Fruit fly (Drosophila melanogaster): ENCODE data around the gene pan.

pan gene

DNA sequence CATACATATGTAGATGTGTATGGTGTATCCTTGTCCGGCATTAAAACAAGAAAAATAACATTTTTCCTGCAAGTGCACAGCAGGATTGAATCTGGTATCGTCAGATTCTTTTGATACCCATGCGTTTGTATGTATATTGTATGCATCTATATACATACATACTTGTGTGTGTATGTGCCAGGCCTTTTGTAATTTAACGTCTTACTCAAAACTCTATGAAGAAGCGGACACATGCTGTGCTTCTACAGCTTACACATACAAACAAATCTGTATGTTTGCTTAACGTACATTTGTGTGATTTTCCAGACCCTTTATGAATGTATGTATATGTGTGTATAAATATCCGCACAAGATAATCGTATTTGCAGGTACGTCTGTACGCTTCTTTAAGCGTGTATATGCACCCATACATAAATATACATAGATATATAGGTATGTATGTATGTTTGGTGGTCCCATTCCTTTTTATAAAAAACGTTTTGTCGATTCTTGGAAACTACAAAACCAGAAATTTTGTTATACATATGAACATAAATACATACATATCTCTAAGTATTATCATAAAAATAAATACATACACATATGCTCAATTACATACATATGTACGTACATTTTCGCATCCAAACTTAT, 10.1 kb upstream of the pan start:
- TF ChIP-seq psq (GFP tag; optimal IDR thresholded peaks at IDR 0.05) (no peak), Dfd (GFP tag; optimal IDR thresholded peaks at IDR 0.05) (no peak), dl (GFP tag; optimal IDR thresholded peaks at IDR 0.05; ENCODE audit: insufficient read depth in 1 of 2, partially characterized antibody in 2 of 2) (no peak), Rel (GFP tag; optimal IDR thresholded peaks at IDR 0.05) (no peak), Rel (tag; optimal IDR thresholded peaks at IDR 0.05) (peak; percentile 5), sage (GFP tag; optimal IDR thresholded peaks at IDR 0.05) (peak; percentile 43), N (GFP tag; optimal IDR thresholded peaks at IDR 0.05) (peak; percentile 11), OdsH (GFP tag; optimal IDR thresholded peaks at IDR 0.05) (no peak), Sp1 (GFP tag; optimal IDR thresholded peaks at IDR 0.05) (peak; percentile 19), rgr (GFP tag; optimal IDR thresholded peaks at IDR 0.05) (no peak), CrebA (GFP tag; optimal IDR thresholded peaks at IDR 0.05; ENCODE audit: borderline replicate concordance) (peak; percentile 45), usp (GFP tag; optimal IDR thresholded peaks at IDR 0.05) (no peak), h (GFP tag; optimal IDR thresholded peaks at IDR 0.05) (no peak), sv (GFP tag; optimal IDR thresholded peaks at IDR 0.05) (no peak), foxo (GFP tag; optimal IDR thresholded peaks at IDR 0.05) (no peak), Jra (GFP tag; optimal IDR thresholded peaks at IDR 0.05) (no peak), fru (GFP tag; optimal IDR thresholded peaks at IDR 0.05) (no peak), Hr78 (GFP tag; optimal IDR thresholded peaks at IDR 0.05) (no peak), brk (GFP tag; optimal IDR thresholded peaks at IDR 0.05) (peak; percentile 55), woc (GFP tag; optimal IDR thresholded peaks at IDR 0.05) (peak; percentile 13)

DNA sequence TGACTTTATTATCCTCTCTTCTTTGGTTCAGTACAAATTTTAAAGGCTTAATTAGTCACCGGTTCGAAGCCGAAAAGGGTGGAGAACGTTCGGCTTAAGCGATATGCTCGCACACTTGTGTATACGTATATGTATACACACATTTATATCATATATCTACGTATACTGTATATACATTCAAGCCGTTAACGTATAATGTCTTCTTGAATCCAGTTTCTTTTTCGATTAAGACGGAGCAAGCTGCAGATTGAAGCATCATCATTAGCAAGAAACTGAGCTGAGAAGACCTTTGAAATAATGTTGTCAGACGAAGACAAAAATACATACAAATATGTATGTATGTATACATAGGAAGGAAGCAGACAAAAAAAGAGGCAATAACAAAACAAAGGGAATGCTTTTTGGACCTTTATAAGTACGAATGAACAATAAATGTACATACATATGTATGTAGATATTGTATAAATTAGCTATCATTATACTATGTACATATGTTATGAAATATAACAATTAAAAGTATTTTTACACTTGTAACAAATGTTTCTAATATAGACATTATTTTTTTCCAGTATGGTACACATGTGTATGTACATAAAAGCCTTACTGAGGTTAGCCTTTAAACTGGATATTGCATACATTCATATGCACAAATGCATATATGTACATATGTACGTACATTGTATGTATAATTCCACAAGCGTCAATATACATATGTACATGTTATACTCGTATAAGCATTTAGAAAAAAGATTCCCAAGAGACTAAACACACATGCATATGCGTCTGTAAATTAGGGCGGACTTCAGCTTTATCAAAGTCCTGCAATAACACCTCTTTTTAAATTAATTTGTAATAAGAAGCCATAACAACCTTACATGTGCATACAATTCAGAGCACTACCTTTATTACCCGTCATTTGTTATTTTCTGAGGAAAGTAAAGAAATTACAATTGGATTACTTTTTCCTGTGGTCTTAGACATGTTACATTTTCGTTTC, 8.8 kb upstream of the pan start:
- TF ChIP-seq Rel (GFP tag; optimal IDR thresholded peaks at IDR 0.05) (peak; percentile 37), Rel (tag; optimal IDR thresholded peaks at IDR 0.05) (no peak), N (GFP tag; optimal IDR thresholded peaks at IDR 0.05) (no peak), jim (GFP tag; optimal IDR thresholded peaks at IDR 0.05) (no peak), brk (GFP tag; optimal IDR thresholded peaks at IDR 0.05) (no peak), HLH106 (tag; optimal IDR thresholded peaks at IDR 0.05) (peak; percentile 68), woc (GFP tag; optimal IDR thresholded peaks at IDR 0.05) (peak; percentile 40), sage (GFP tag; optimal IDR thresholded peaks at IDR 0.05) (peak; percentile 52), Dfd (GFP tag; optimal IDR thresholded peaks at IDR 0.05) (no peak), lola (GFP tag; optimal IDR thresholded peaks at IDR 0.05) (no peak), rgr (GFP tag; optimal IDR thresholded peaks at IDR 0.05) (peak; percentile 40), h (GFP tag; optimal IDR thresholded peaks at IDR 0.05) (peak; percentile 36), Vsx2 (GFP tag; optimal IDR thresholded peaks at IDR 0.05; ENCODE audit: partially characterized antibody) (no peak), Mio (GFP tag; optimal IDR thresholded peaks at IDR 0.05) (no peak), Myc (optimal IDR thresholded peaks at IDR 0.05) (no peak), dmrt93B (GFP tag; optimal IDR thresholded peaks at IDR 0.05) (no peak), Hr83 (GFP tag; optimal IDR thresholded peaks at IDR 0.05; ENCODE audit: poor library complexity, severe bottlenecking) (peak; percentile 4), CrebA (GFP tag; optimal IDR thresholded peaks at IDR 0.05; ENCODE audit: borderline replicate concordance) (peak; percentile 47), foxo (GFP tag; optimal IDR thresholded peaks at IDR 0.05) (peak in 1 of 2 experiments; percentile 47), GATAd (GFP tag; optimal IDR thresholded peaks at IDR 0.05) (no peak), dsf (GFP tag; optimal IDR thresholded peaks at IDR 0.05; ENCODE audit: borderline replicate concordance) (no peak), pan (optimal IDR thresholded peaks at IDR 0.05) (no peak), Abd-B (GFP tag; optimal IDR thresholded peaks at IDR 0.05) (no peak), Dif (GFP tag; optimal IDR thresholded peaks at IDR 0.05; ENCODE audit: partially characterized antibody) (no peak), CG9705 (GFP tag; optimal IDR thresholded peaks at IDR 0.05) (no peak), OdsH (GFP tag; optimal IDR thresholded peaks at IDR 0.05) (peak; percentile 41), ey (GFP tag; optimal IDR thresholded peaks at IDR 0.05) (no peak), br (GFP tag; optimal IDR thresholded peaks at IDR 0.05) (no peak), tai (GFP tag; optimal IDR thresholded peaks at IDR 0.05) (no peak), Hnf4 (GFP tag; optimal IDR thresholded peaks at IDR 0.05) (no peak), usp (GFP tag; optimal IDR thresholded peaks at IDR 0.05) (no peak), Sp1 (GFP tag; optimal IDR thresholded peaks at IDR 0.05) (peak; percentile 58), dl (GFP tag; optimal IDR thresholded peaks at IDR 0.05; ENCODE audit: insufficient read depth in 1 of 2, partially characterized antibody in 2 of 2) (no peak), fru (GFP tag; optimal IDR thresholded peaks at IDR 0.05) (no peak), psq (GFP tag; optimal IDR thresholded peaks at IDR 0.05) (peak; percentile 2), Jra (GFP tag; optimal IDR thresholded peaks at IDR 0.05) (no peak), sv (GFP tag; optimal IDR thresholded peaks at IDR 0.05) (no peak), Hr78 (GFP tag; optimal IDR thresholded peaks at IDR 0.05) (no peak), CG32264 (GFP tag; optimal IDR thresholded peaks at IDR 0.05) (no peak)

Measured in whole organism, wandering third instar larva.